Worm (Caenorhabditis elegans) whole organism, mixed stage, embryonic: Measurements from ENCODE around the gene ZK1240.5.

Experiments used
- bed-3 ChIP-seq: fragments of 200-800 bp; sonication (Bioruptor generic); optimal IDR thresholded peaks from 3 replicates; lab custom pipeline; 2018; ENCODE audit warnings: mild to moderate bottlenecking, missing genetic modification characterization, moderate library complexity, missing compliant biosample characterization
- blmp-1 ChIP-seq: fragments of 150-350 bp; optimal IDR thresholded peaks from 2 replicates; lab custom pipeline; 2014; ENCODE audit warnings: missing biosample characterization, missing genetic modification characterization
- ceh-43 ChIP-seq: fragments of 200-800 bp; sonication (Bioruptor generic); optimal IDR thresholded peaks from 2 replicates; lab custom pipeline; 2018; ENCODE audit warnings: mild to moderate bottlenecking, missing genetic modification characterization, moderate library complexity, missing compliant biosample characterization
- ceh-83 ChIP-seq: fragments of 200-800 bp; sonication (Bioruptor generic); optimal IDR thresholded peaks from 2 replicates; lab custom pipeline; 2018; ENCODE audit warnings: mild to moderate bottlenecking, missing genetic modification characterization, missing compliant biosample characterization
- ces-1 ChIP-seq: fragments of 150-350 bp; optimal IDR thresholded peaks from 2 replicates; lab custom pipeline; 2014; ENCODE audit warnings: missing biosample characterization, missing genetic modification reagents, missing genetic modification characterization
- cnd-1 ChIP-seq: fragments of 200-800 bp; sonication (Bioruptor generic); optimal IDR thresholded peaks from 2 replicates; lab custom pipeline; 2018; ENCODE audit warnings: mild to moderate bottlenecking, missing genetic modification characterization, missing compliant biosample characterization
- drap-1 ChIP-seq: fragments of 200-800 bp; sonication (Bioruptor generic); optimal IDR thresholded peaks from 3 replicates; lab custom pipeline; 2018; ENCODE audit warnings: mild to moderate bottlenecking, missing genetic modification characterization, missing compliant biosample characterization
- elt-1 ChIP-seq: sonication (generic microtip); optimal IDR thresholded peaks from 2 replicates; lab custom pipeline; 2017; ENCODE audit warnings: missing genetic modification characterization, mild to moderate bottlenecking, missing compliant biosample characterization, antibody characterized with exemption, moderate library complexity, borderline replicate concordance; ENCODE audit not compliant: insufficient read depth
- flh-1 ChIP-seq: fragments of 200-800 bp; sonication (Bioruptor generic); optimal IDR thresholded peaks from 2 replicates; lab custom pipeline; 2018; ENCODE audit warnings: mild to moderate bottlenecking, missing genetic modification characterization, moderate library complexity, missing compliant biosample characterization
- ham-2 ChIP-seq: fragments of 200-800 bp; sonication (Bioruptor generic); optimal IDR thresholded peaks from 2 replicates; lab custom pipeline; 2018; ENCODE audit warnings: mild to moderate bottlenecking, missing genetic modification characterization, missing compliant biosample characterization
- hlh-1 ChIP-seq: fragments of 150-350 bp; optimal IDR thresholded peaks from 2 replicates; lab custom pipeline; 2014; ENCODE audit warnings: missing biosample characterization, missing genetic modification reagents, missing genetic modification characterization
- lin-13 ChIP-seq: fragments of 150-350 bp; optimal IDR thresholded peaks from 2 replicates; lab custom pipeline; 2014; ENCODE audit warnings: missing biosample characterization, missing genetic modification characterization
- lsy-2 ChIP-seq: fragments of 150-350 bp; optimal IDR thresholded peaks from 2 replicates; lab custom pipeline; 2014; ENCODE audit warnings: missing biosample characterization, missing genetic modification characterization
- mep-1 ChIP-seq: fragments of 150-350 bp; optimal IDR thresholded peaks from 2 replicates; lab custom pipeline; 2017; ENCODE audit warnings: missing biosample characterization, missing genetic modification reagents, missing genetic modification characterization, inconsistent platforms
- mls-2 ChIP-seq: sonication (generic microtip); optimal IDR thresholded peaks from 2 replicates; lab custom pipeline; 2016; ENCODE audit warnings: mild to moderate bottlenecking, missing genetic modification characterization, moderate library complexity, missing compliant biosample characterization
- nhr-12 ChIP-seq: fragments of 150-350 bp; optimal IDR thresholded peaks from 2 replicates; lab custom pipeline; 2014; ENCODE audit warnings: missing biosample characterization, missing genetic modification characterization
- nhr-2 ChIP-seq: fragments of 150-350 bp; optimal IDR thresholded peaks from 2 replicates; lab custom pipeline; 2014; ENCODE audit warnings: missing biosample characterization, missing genetic modification characterization
- nhr-237 ChIP-seq: fragments of 150-350 bp; optimal IDR thresholded peaks from 2 replicates; lab custom pipeline; 2014; ENCODE audit warnings: missing biosample characterization, missing genetic modification characterization
- nhr-28 ChIP-seq: fragments of 150-350 bp; optimal IDR thresholded peaks from 2 replicates; lab custom pipeline; 2014; ENCODE audit warnings: missing biosample characterization, missing genetic modification characterization
- nhr-76 ChIP-seq: sonication (generic microtip); optimal IDR thresholded peaks from 2 replicates; lab custom pipeline; 2017; ENCODE audit warnings: missing biosample characterization, missing genetic modification characterization
- pha-4 ChIP-seq: fragments of 150-350 bp; optimal IDR thresholded peaks from 2 replicates; lab custom pipeline; 2018; ENCODE audit warnings: missing biosample characterization, missing genetic modification reagents, missing genetic modification characterization
- sem-2 ChIP-seq: fragments of 200-800 bp; sonication (Bioruptor generic); optimal IDR thresholded peaks from 2 replicates; lab custom pipeline; 2018; ENCODE audit warnings: mild to moderate bottlenecking, missing genetic modification characterization, missing compliant biosample characterization
- snpc-4 ChIP-seq: fragments of 150-350 bp; optimal IDR thresholded peaks from 2 replicates; lab custom pipeline; 2014; ENCODE audit warnings: missing biosample characterization, missing genetic modification characterization
- sptf-1 ChIP-seq: sonication (generic microtip); optimal IDR thresholded peaks from 2 replicates; lab custom pipeline; 2017; ENCODE audit warnings: mild to moderate bottlenecking, missing genetic modification characterization, moderate library complexity, missing compliant biosample characterization
- tbx-8 ChIP-seq: fragments of 200-800 bp; sonication (Bioruptor generic); optimal IDR thresholded peaks from 2 replicates; lab custom pipeline; 2018; ENCODE audit warnings: mild to moderate bottlenecking, missing genetic modification characterization, moderate library complexity, missing compliant biosample characterization
- unc-120 ChIP-seq: sonication (generic microtip); optimal IDR thresholded peaks from 2 replicates; lab custom pipeline; 2017; ENCODE audit warnings: missing genetic modification characterization, missing compliant biosample characterization; ENCODE audit not compliant: poor library complexity, severe bottlenecking
- unc-39 ChIP-seq: fragments of 150-350 bp; optimal IDR thresholded peaks from 2 replicates; lab custom pipeline; 2014; ENCODE audit warnings: missing biosample characterization, missing genetic modification characterization
- unc-62 ChIP-seq: fragments of 150-350 bp; optimal IDR thresholded peaks from 2 replicates; lab custom pipeline; 2014; ENCODE audit warnings: missing biosample characterization, missing genetic modification reagents, missing genetic modification characterization
- zip-8 ChIP-seq: fragments of 150-350 bp; optimal IDR thresholded peaks from 2 replicates; lab custom pipeline; 2014; ENCODE audit warnings: missing biosample characterization, missing genetic modification characterization
- ztf-11 ChIP-seq: fragments of 150-350 bp; optimal IDR thresholded peaks from 2 replicates; lab custom pipeline; 2014; ENCODE audit warnings: missing biosample characterization, missing genetic modification characterization

ZK1240.5 gene

DNA sequence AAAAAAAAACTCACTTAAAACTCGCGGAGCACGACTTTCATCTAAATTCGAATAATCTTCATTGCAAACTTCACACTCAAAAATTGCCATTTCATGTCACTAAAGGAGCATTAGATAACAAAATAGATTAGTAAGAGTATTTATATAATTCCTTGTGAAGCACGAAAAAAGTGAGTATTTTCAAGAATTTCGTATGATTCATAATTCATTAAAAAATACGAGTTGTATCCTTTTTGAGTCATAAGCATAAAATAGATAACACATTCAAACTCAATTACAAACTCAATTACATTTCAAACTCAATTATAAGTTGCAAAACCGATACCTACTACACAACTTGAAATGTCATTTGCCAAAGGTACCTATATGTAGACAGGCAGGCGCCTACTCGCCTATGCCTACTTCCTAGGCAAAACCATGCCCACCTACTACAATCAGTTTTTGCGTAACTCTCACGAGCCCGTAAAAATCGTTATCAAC, 11.3 kb upstream of the ZK1240.5 start, which contains the start of the genes ZK1240.8 and ZK1240.1:
ZK1240.8 (minus strand) TSS at position 101 of the 480 bp plus-strand sequence.
ZK1240.1 (plus strand) TSS at position 430 of the 480 bp plus-strand sequence.
- TF ChIP-seq ztf-11 (tag; lab: Kevin White, UChicago) (no peak), nhr-76 (tag; lab: Kevin White, UChicago) (no peak), unc-120 (tag; lab: Kevin White, UChicago) (no peak), nhr-28 (tag; lab: Kevin White, UChicago) (no peak), ceh-43 (no peak), hlh-1 (tag; lab: Kevin White, UChicago) (no peak), nhr-2 (tag; lab: Kevin White, UChicago) (no peak), ces-1 (GFP tag; lab: Kevin White, UChicago) (no peak), blmp-1 (tag; lab: Kevin White, UChicago) (no peak), flh-1 (GFP tag; lab: Kevin White, UChicago) (no peak), bed-3 (GFP tag; lab: Kevin White, UChicago) (no peak), zip-8 (no peak), nhr-12 (tag; lab: Kevin White, UChicago) (no peak), mep-1 (tag; lab: Kevin White, UChicago) (no peak), sem-2 (GFP tag; lab: Kevin White, UChicago) (no peak), pha-4 (tag; lab: Kevin White, UChicago) (no peak), unc-39 (tag; lab: Kevin White, UChicago) (no peak), mls-2 (tag; lab: Kevin White, UChicago) (no peak)

ce11 chrII:2324956-2325355, 7.2 kb upstream of the ZK1240.5 start, which contains the start of gene ZK1240.11:
TSS of gene ZK1240.11 (plus strand) at chrII:2325256.
- TF ChIP-seq snpc-4 (no peak), sptf-1 (no peak), elt-1 (no peak), zip-8 (no peak), ham-2 (GFP tag; lab: Kevin White, UChicago) (no peak), nhr-12 (tag; lab: Kevin White, UChicago) (no peak), ces-1 (GFP tag; lab: Kevin White, UChicago) (no peak), ceh-43 (no peak), cnd-1 (no peak), unc-62 (GFP tag; lab: Kevin White, UChicago) (no peak), pha-4 (tag; lab: Kevin White, UChicago) (no peak), lin-13 (tag; lab: Kevin White, UChicago) (no peak), unc-120 (tag; lab: Kevin White, UChicago) (no peak)

- TF ChIP-seq nhr-237 (tag; lab: Kevin White, UChicago) (no peak), unc-39 (tag; lab: Kevin White, UChicago) (no peak), nhr-28 (tag; lab: Kevin White, UChicago) (no peak)
- TF ChIP-seq, all 35 proteins: peak for 0
These were observed 5.3 kb upstream of the ZK1240.5 start, which contains the start of the genes ZK1240.6 and ZK1240.2 for ce11 chrII:2322857-2323518. TSS of gene ZK1240.6 (minus strand) at chrII:2322907. TSS of gene ZK1240.2 (plus strand) at chrII:2323376.

DNA sequence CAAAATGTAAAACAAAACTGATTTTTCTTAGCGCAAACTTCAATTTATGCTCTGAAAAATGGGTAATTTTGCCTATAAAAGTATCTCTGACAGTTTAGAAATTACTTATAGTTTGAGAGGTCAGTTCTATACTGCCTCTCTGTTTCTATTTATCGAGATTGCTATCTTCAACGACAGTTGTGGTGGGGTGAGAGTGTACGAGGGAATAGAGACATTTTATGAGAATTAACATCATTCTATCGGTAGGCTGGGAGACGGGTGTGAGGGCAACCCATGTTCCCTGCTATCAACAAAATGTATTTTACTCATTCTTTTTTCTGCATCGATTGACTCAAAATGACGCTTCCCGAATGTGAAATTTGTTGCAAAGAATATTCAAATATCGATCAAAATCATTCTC, 2.4 kb upstream of the ZK1240.5 start, which contains the start of gene ZK1240.3:
ZK1240.3 (plus strand) TSS at position 238 of the 400 bp plus-strand sequence.
- TF ChIP-seq ces-1 (GFP tag; lab: Kevin White, UChicago) (no peak), lsy-2 (tag; lab: Kevin White, UChicago) (no peak)

DNA sequence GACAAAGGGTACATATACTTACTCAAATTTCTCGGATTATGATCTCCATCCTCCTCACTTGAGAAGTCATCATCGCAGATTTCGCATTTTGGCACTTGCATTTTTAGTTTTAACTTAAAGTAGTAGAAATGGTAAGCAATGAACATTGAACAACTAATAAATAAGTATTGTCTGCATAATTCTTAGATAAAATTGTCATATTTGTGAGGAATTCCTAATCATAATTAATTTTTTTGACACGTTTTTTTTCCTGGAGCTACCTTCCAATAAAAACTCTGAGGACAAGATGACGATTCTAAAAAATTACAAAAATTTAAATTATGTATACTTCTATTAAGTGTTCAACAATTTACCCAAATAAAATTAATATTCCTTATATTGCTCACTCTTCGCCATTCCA, 5.0 kb downstream of the ZK1240.5 start, which contains the start of the genes trim-21 and B0281.1:
trim-21 (minus strand) TSS at position 101 of the 400 bp plus-strand sequence.
B0281.1 (plus strand) TSS at position 321 of the 400 bp plus-strand sequence.
- TF ChIP-seq tbx-8 (GFP tag; lab: Kevin White, UChicago) (no peak), drap-1 (no peak), nhr-2 (tag; lab: Kevin White, UChicago) (no peak), lsy-2 (tag; lab: Kevin White, UChicago) (no peak), ceh-83 (no peak), nhr-237 (tag; lab: Kevin White, UChicago) (no peak), ceh-43 (no peak), snpc-4 (no peak), unc-120 (tag; lab: Kevin White, UChicago) (no peak), flh-1 (GFP tag; lab: Kevin White, UChicago) (no peak)
